Fruit fly (Drosophila melanogaster): ENCODE measurements around the gene veli.

DNA sequence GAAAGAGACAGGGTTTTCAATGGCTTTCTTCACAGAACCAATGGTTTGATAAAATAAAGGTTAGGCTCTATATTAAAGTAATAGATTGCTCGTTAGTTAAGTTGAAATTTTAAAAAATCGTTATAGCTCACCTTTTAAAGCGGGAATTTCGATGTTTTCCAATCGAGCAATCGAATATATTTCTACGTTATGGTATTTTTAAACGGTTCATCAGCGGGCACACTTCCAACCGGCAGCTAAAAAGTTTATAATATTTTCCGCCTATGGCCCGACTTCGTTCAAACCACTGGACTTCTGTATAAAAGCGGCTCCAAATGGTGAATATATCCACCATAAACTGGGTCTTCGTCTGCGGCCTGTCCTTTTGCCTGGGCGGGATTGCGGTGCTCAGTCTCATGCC lies 42.3 kb downstream of the veli start, which contains the start of gene beta4GalT7:
- no peak for TF ChIP-seq tj (GFP tag; optimal IDR thresholded peaks at IDR 0.05)
- no peak for TF ChIP-seq bab1 (GFP tag; optimal IDR thresholded peaks at IDR 0.05)
- no peak for TF ChIP-seq pad (GFP tag; optimal IDR thresholded peaks at IDR 0.05)
- no peak for TF ChIP-seq cnc (optimal IDR thresholded peaks at IDR 0.05)
- no peak for TF ChIP-seq Clk (GFP tag; optimal IDR thresholded peaks at IDR 0.05)
- TF ChIP-seq Hr96 (GFP tag; optimal IDR thresholded peaks at IDR 0.05): no peak
- TF ChIP-seq Crg-1 (GFP tag; optimal IDR thresholded peaks at IDR 0.05): no peak
